Worm (Caenorhabditis elegans): ENCODE results near the gene spex-3.

DNA sequence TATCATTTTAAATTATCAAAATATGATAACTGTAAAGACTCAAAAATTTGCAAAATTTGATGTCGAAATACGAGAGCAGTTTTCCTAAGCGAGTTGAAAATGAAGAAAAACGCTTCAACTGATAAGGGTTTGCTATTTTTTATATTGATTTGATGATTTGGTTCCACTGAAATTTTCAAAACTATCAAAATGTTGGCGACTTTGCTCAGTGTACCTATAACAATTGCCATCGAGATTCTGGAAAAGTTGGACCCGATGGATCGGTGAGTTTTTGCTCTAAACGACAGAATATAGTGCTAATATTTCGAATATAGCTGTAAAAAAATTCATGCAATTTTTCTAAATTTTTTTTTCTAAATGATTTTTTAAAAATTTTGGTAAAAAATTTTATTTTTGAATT, 3.6 kb upstream of the spex-3 start, which contains the start of the genes fbxa-13 and Y22D7AR.2:
- TF ChIP-seq him-1 (tag; optimal IDR thresholded peaks at IDR 0.05) (no peak), W03F9.2 (tag; optimal IDR thresholded peaks at IDR 0.05) (no peak), dao-5 (tag; optimal IDR thresholded peaks at IDR 0.05) (no peak)

Data from whole organism, L4/young adult.